Worm (Caenorhabditis elegans) whole organism, L4 larva: ENCODE results near the gene Y57G7A.1.

Experiments
- F10B5.3 ChIP-seq: sonication (generic microtip); optimal IDR thresholded peaks from 2 replicates; lab custom pipeline; 2016; ENCODE audit warnings: mild to moderate bottlenecking, missing genetic modification characterization, missing compliant biosample characterization
- ama-1 ChIP-seq: fragments of 150-350 bp; optimal IDR thresholded peaks from 2 replicates; lab custom pipeline; 2014; ENCODE audit warnings: inconsistent platforms, mixed read lengths
- ceh-62 ChIP-seq: sonication (generic microtip); optimal IDR thresholded peaks from 2 replicates; lab custom pipeline; 2017; ENCODE audit warnings: missing biosample characterization, missing genetic modification characterization
- duxl-1 ChIP-seq: sonication (generic microtip); optimal IDR thresholded peaks from 2 replicates; lab custom pipeline; 2016; ENCODE audit warnings: mild to moderate bottlenecking, missing genetic modification characterization, moderate library complexity, missing compliant biosample characterization; ENCODE audit not compliant: poor library complexity
- lin-39 ChIP-seq: fragments of 150-350 bp; optimal IDR thresholded peaks from 2 replicates; lab custom pipeline; 2014; ENCODE audit warnings: missing biosample characterization, missing genetic modification reagents, missing genetic modification characterization
- mdt-29 ChIP-seq: fragments of 200-800 bp; sonication (Bioruptor generic); IDR thresholded peaks from 2 replicates; pipeline ENCODE4 v1.3.6; 2022; ENCODE audit warnings: missing genetic modification reagents, missing genetic modification characterization, missing compliant biosample characterization
- nhr-25 ChIP-seq: sonication (generic microtip); optimal IDR thresholded peaks from 2 replicates; lab custom pipeline; 2017; ENCODE audit warnings: missing genetic modification characterization, mild to moderate bottlenecking, missing compliant biosample characterization, antibody characterized with exemption, moderate library complexity, borderline replicate concordance; ENCODE audit not compliant: insufficient read depth
- nhr-6 ChIP-seq: fragments of 150-350 bp; optimal IDR thresholded peaks from 2 replicates; lab custom pipeline; 2014; ENCODE audit warnings: missing biosample characterization, missing genetic modification characterization
- nhr-76 ChIP-seq: fragments of 150-350 bp; optimal IDR thresholded peaks from 2 replicates; lab custom pipeline; 2014; ENCODE audit warnings: missing biosample characterization, missing genetic modification characterization
- snpc-4 ChIP-seq: fragments of 150-350 bp; optimal IDR thresholded peaks from 2 replicates; lab custom pipeline; 2014; ENCODE audit warnings: missing biosample characterization, missing genetic modification characterization

DNA sequence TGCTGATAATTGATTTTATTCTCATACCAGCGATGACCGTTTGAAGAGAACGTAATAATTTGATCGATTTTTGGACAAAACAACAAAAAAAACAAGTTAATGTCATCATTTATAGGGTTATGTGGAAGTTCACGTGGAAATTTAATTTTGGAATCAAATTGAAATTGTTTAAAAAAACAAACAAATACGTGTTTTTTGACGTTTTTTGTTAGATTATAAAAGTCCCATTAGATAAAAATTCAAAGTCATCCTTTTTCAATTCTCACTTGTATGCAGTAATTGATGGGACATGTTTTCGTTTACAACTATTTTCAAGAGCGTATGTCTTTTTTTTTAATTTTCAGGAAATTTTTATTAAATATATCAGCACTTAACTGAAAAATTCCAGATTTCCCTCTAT is 12.8 kb upstream of the Y57G7A.1 start, which contains the start of the genes Y57G7A.6 and Y57G7A.3:
- TF ChIP-seq snpc-4 (tag; lab: Kevin White, UChicago) (no peak), ama-1 (lab: Kevin White, UChicago) (no peak), mdt-29 (no peak), lin-39 (tag; lab: Kevin White, UChicago) (no peak), nhr-76 (tag; lab: Kevin White, UChicago) (no peak), duxl-1 (tag; lab: Kevin White, UChicago) (no peak), ceh-62 (no peak), nhr-25 (tag; lab: Kevin White, UChicago) (no peak), F10B5.3 (tag; lab: Kevin White, UChicago) (no peak), nhr-6 (tag; lab: Kevin White, UChicago) (no peak)
